Worm (Caenorhabditis elegans): ENCODE results near the gene ZK180.8.

ZK180.8 gene

DNA sequence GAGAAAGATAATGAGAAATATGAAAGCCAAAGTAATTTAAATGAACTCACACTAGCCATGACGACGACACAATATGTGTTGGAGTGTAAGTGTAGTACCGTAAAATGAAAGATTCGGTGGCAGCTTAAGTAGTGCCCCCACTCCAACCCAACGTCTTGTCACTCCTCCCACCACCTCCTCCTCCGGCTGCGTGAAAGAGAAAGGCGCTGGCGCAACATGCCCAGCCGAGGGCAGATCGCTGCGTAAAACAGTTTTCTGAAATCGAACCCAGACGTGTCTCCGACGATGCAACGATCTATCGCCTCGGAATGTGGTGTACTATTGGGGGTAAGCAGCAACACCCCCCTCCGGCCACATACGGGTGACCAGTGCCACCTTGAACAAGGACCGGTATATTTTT is 5.5 kb upstream of the ZK180.8 start, which contains the start of gene ZK180.5:
Gene ZK180.5, minus strand, starts transcription at position 101 of the 400 bp plus-strand sequence.
- TF ChIP-seq lsy-27 (tag; optimal IDR thresholded peaks at IDR 0.05; ENCODE audit: borderline replicate concordance, insufficient read depth) (no peak), madf-3 (GFP tag; IDR thresholded peaks at IDR 0.05) (0 out of 2 replicates have a peak, but pooled peaks have one; percentile 42)

DNA sequence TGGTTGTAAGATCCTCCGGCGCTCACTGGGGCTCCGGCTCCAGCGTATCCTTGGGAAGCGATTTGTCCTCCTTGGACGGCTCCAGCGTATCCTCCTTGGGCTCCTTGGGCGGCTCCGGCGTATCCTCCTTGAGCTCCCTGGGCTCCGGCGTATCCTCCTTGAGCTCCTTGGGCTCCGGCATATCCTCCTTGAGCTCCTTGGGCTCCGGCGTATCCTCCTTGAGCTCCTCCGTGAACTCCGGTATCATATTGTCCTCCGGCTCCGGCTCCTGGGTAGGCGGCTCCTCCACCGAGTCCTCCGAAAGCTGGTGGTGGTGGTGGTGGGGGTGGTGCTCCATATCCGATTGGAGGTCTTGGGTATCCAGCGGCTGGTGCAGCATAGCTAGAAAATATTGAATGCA is 5.0 kb upstream of the ZK180.8 start:
- TF ChIP-seq F33H1.4 (GFP tag; IDR thresholded peaks at IDR 0.05) (no peak), ets-4 (GFP tag; optimal IDR thresholded peaks at IDR 0.05) (no peak), unc-130 (GFP tag; optimal IDR thresholded peaks at IDR 0.05) (no peak), lag-1 (GFP tag; IDR thresholded peaks at IDR 0.05) (no peak), zfh-2 (GFP tag; conservative IDR thresholded peaks at IDR 0.05) (peak; percentile 45), F55B11.4 (tag; optimal IDR thresholded peaks at IDR 0.05; ENCODE audit: borderline replicate concordance, insufficient read depth) (no peak), let-526 (GFP tag; IDR thresholded peaks at IDR 0.05) (no peak), tbp1 (GFP tag; optimal IDR thresholded peaks at IDR 0.05) (no peak), mes-4 (tag; optimal IDR thresholded peaks at IDR 0.05) (no peak), egrh-3 (GFP tag; IDR thresholded peaks at IDR 0.05) (peak; percentile 79), snpc-1.1 (tag; optimal IDR thresholded peaks at IDR 0.05; ENCODE audit: insufficient read depth) (no peak), ztf-18 (tag; optimal IDR thresholded peaks at IDR 0.05) (no peak)

DNA sequence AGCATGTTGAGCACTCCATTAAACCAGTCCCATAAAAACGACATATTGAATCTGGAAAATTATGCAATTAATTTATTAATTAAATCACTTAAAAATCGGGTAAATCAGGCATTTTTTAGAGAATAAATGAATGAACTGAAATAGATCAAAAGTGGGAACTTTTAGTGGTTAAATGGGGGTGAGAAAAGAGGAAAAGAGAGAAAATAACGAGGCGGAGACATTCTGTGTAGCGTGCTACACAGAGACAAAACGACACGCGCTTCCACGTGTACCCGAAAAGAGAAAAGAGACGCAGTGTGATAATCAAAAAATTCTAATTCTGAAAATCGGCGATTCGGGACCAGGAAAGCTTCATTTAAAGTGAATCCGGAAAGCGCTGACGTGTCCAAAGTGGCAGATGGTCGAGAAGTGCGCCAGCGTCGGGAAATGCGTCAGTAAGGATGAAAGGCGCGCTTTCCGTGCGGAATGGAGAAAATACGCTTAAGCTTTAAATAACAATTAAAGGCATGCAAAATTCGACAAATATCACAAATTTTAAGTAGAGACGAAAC is 1.8 kb upstream of the ZK180.8 start, which contains the start of gene sar-1:
Gene sar-1, minus strand, starts transcription at position 51 of the 551 bp plus-strand sequence.
- TF ChIP-seq die-1 (tag; optimal IDR thresholded peaks at IDR 0.05) (no peak), somi-1 (GFP tag; optimal IDR thresholded peaks at IDR 0.05) (no peak), hlh-26 (GFP tag; conservative IDR thresholded peaks at IDR 0.05) (no peak), pha-4 (tag; optimal IDR thresholded peaks at IDR 0.05) (no peak), unc-62 (GFP tag; optimal IDR thresholded peaks at IDR 0.05) (no peak), nfya-1 (tag; optimal IDR thresholded peaks at IDR 0.05; ENCODE audit: borderline replicate concordance, insufficient read depth) (no peak), snpc-3.4 (tag; optimal IDR thresholded peaks at IDR 0.05) (peak; percentile 2), F39B2.1 (GFP tag; IDR thresholded peaks at IDR 0.05) (no peak), rec-8 (tag; optimal IDR thresholded peaks at IDR 0.05) (no peak), mel-28 (tag; optimal IDR thresholded peaks at IDR 0.05; ENCODE audit: borderline replicate concordance) (no peak), F57C9.4 (tag; optimal IDR thresholded peaks at IDR 0.05) (no peak), cebp-2 (GFP tag; IDR thresholded peaks at IDR 0.05) (no peak), F55B11.4 (tag; optimal IDR thresholded peaks at IDR 0.05; ENCODE audit: borderline replicate concordance, insufficient read depth) (no peak), mxl-1 (tag; optimal IDR thresholded peaks at IDR 0.05) (no peak), ztf-18 (tag; optimal IDR thresholded peaks at IDR 0.05) (peak; percentile 97), unc-130 (GFP tag; optimal IDR thresholded peaks at IDR 0.05) (no peak), xnd-1 (tag; optimal IDR thresholded peaks at IDR 0.05) (peak; percentile 58), egl-44 (GFP tag; IDR thresholded peaks at IDR 0.05) (peak; percentile 55; the same call in 1 of the 2 replicates), T07F8.4 (tag; optimal IDR thresholded peaks at IDR 0.05) (no peak), hmg-1.2 (GFP tag; IDR thresholded peaks at IDR 0.05) (peak; percentile 53), D2030.7 (GFP tag; IDR thresholded peaks at IDR 0.05) (peak; percentile 66), nfya-2 (GFP tag; IDR thresholded peaks at IDR 0.05) (no peak), dpl-1 (GFP tag; optimal IDR thresholded peaks at IDR 0.05) (peak; percentile 17), attf-3 (GFP tag; conservative IDR thresholded peaks at IDR 0.05) (no peak), egrh-3 (GFP tag; IDR thresholded peaks at IDR 0.05) (no peak), F22D6.2 (tag; optimal IDR thresholded peaks at IDR 0.05) (peak; percentile 32), lag-1 (GFP tag; IDR thresholded peaks at IDR 0.05) (no peak), K12H6.12 (tag; optimal IDR thresholded peaks at IDR 0.05) (peak; percentile 57), chd-7 (tag; optimal IDR thresholded peaks at IDR 0.05) (peak; percentile 68), attf-5 (GFP tag; optimal IDR thresholded peaks at IDR 0.05) (peak; percentile 59), snpc-1.1 (tag; optimal IDR thresholded peaks at IDR 0.05; ENCODE audit: insufficient read depth) (no peak), Y53F4B.3 (GFP tag; IDR thresholded peaks at IDR 0.05) (no peak), nhr-90 (tag; optimal IDR thresholded peaks at IDR 0.05) (no peak), snpc-4 (GFP tag; optimal IDR thresholded peaks at IDR 0.05) (no peak), snpc-4 (tag; optimal IDR thresholded peaks at IDR 0.05) (peak in 2 of 4 experiments; percentile 65 to 70)

Data from whole organism, young adult.